Fruit fly (Drosophila melanogaster) S2 (cell line): ENCODE data around the gene Hsp67Ba.

Experiments used
- CG8478 ChIP-seq: fragments of >200 bp; optimal IDR thresholded peaks from 2 replicates; lab custom pipeline; 2018
- CTCF ChIP-seq, 2 experiments: fragments of >200 bp; optimal IDR thresholded peaks; 2 replicates each; lab custom pipeline; 2018

DNA sequence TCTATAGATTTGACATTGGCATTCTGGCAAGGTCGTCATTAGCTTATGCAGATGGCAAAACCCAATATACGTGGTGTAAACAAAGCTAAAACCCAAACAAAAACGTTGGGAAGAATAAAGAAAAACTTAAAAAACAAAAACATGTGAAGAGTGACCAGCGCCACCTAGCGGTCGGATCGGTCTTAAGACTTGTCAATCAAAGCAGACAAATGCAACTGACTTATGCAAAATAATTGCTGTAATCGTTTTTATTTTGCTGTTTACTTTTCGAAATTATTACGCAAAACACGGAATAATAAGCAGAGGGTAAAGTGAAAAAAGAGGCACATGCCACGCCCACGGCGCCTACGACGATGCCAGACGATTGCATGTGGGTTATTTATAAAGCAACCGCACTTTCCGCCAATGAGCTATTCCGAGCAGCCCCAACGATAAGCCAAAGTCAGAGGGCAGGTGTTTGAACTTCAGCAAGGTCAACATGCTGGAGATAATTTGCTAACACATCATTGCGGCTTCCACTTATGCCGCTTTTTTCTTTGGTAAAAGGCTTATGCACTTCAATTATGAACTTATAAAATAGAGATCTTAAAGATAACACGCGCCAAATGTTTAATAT is 23.1 kb downstream of the Hsp67Ba start:
- TF ChIP-seq CTCF (optimal IDR thresholded peaks at IDR 0.05; lab: Kevin White, UChicago) = peak; percentile 83 to 84
- no peak for TF ChIP-seq CG8478 (lab: Kevin White, UChicago)
